Fruit fly (Drosophila melanogaster): ENCODE results near the gene Eig71Ee.

DNA sequence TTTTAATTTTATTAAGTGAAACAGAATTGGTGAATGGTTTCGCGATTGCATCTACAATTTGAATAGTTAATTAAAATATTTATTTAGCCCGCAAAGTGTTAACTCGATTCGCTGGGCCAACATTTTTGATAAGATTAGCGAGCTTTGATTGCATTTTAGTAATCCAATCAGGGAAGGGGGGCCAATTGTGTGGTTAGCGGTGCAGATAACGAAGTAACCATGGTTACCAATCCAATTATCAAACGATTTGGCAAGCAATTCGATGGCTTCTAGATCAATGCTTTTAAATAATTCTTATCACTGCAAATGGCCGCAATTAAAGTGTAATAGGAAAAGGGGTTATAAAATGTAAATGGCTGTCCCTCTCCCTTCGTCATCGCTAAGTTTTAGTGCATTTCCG lies 36.6 kb upstream of the Eig71Ee start:
- TF ChIP-seq psq (optimal IDR thresholded peaks at IDR 0.05) (no peak), pan (optimal IDR thresholded peaks at IDR 0.05) (no peak), usp (GFP tag; optimal IDR thresholded peaks at IDR 0.05) (no peak)

Measured in whole organism.